Fruit fly (Drosophila melanogaster) whole organism, embryonic: ENCODE measurements around the gene CG7810.

Source experiments
- Atf6 ChIP-seq: fragments of 200-800 bp; sonication (Bioruptor generic); IDR thresholded peaks from 2 replicates; pipeline ENCODE4 v1.3.6; 2022; ENCODE audit warnings: missing biosample characterization, missing genetic modification characterization
- B-H2 ChIP-seq: fragments of 200-800 bp; sonication (Bioruptor generic); optimal IDR thresholded peaks from 2 replicates; lab custom pipeline; 2018; ENCODE audit warnings: missing biosample characterization, mild to moderate bottlenecking, missing genetic modification characterization
- CG11456 ChIP-seq: fragments of 200-800 bp; sonication (Bioruptor generic); IDR thresholded peaks from 3 replicates; pipeline ENCODE4 v1.3.6; 2022; ENCODE audit warnings: missing biosample characterization, missing genetic modification characterization
- CG12219 ChIP-seq: fragments of 200-800 bp; sonication (Bioruptor generic); optimal IDR thresholded peaks from 3 replicates; lab custom pipeline; 2018; ENCODE audit warnings: missing biosample characterization, mild to moderate bottlenecking, missing genetic modification characterization
- CG12769 ChIP-seq: fragments of 200-800 bp; sonication (Bioruptor generic); optimal IDR thresholded peaks from 2 replicates; lab custom pipeline; 2019; ENCODE audit warnings: missing biosample characterization, mild to moderate bottlenecking, missing genetic modification characterization, moderate library complexity
- CG13287 ChIP-seq: fragments of 200-800 bp; sonication (Bioruptor generic); IDR thresholded peaks from 2 replicates; pipeline ENCODE4 v1.3.6; 2022; ENCODE audit warnings: missing biosample characterization, missing genetic modification characterization; ENCODE audit not compliant: partially characterized antibody
- CG17328 ChIP-seq: fragments of 200-800 bp; sonication (Bioruptor generic); IDR thresholded peaks from 2 replicates; pipeline ENCODE4 v1.3.6; 2022; ENCODE audit warnings: missing biosample characterization, missing genetic modification characterization
- CG17385 ChIP-seq: fragments of 200-800 bp; sonication (Bioruptor generic); optimal IDR thresholded peaks from 3 replicates; lab custom pipeline; 2018; ENCODE audit warnings: missing biosample characterization, mild to moderate bottlenecking, missing genetic modification characterization
- CG18476 ChIP-seq: fragments of 200-800 bp; sonication (Bioruptor generic); optimal IDR thresholded peaks from 2 replicates; lab custom pipeline; 2016; ENCODE audit warnings: missing biosample characterization, mild to moderate bottlenecking, missing genetic modification characterization
- CG2199 ChIP-seq: fragments of 200-800 bp; sonication (Bioruptor generic); IDR thresholded peaks from 3 replicates; pipeline ENCODE4 v1.3.6; 2022; ENCODE audit warnings: missing biosample characterization, missing genetic modification characterization
- CG2875 ChIP-seq: fragments of 200-800 bp; sonication (Bioruptor generic); optimal IDR thresholded peaks from 2 replicates; lab custom pipeline; 2017; ENCODE audit warnings: missing biosample characterization, mild to moderate bottlenecking, missing genetic modification characterization, missing genetic modification reagents
- CG32767 ChIP-seq: fragments of 200-800 bp; sonication (Bioruptor generic); IDR thresholded peaks from 2 replicates; pipeline ENCODE4 v1.3.6; 2022; ENCODE audit warnings: missing biosample characterization, missing genetic modification characterization
- CG34422 ChIP-seq: fragments of 200-800 bp; sonication (Bioruptor generic); IDR thresholded peaks from 3 replicates; pipeline ENCODE4 v1.3.6; 2022; ENCODE audit warnings: missing biosample characterization, missing genetic modification characterization
- CG4404 ChIP-seq: fragments of 200-800 bp; sonication (Bioruptor generic); IDR thresholded peaks from 2 replicates; pipeline ENCODE4 v1.3.6; 2022; ENCODE audit warnings: missing biosample characterization, missing genetic modification characterization
- CG4730 ChIP-seq: fragments of 200-800 bp; sonication (Bioruptor generic); IDR thresholded peaks from 2 replicates; pipeline ENCODE4 v1.3.6; 2022; ENCODE audit warnings: missing biosample characterization, missing genetic modification characterization
- CG6175 ChIP-seq: fragments of 200-800 bp; sonication (Bioruptor generic); IDR thresholded peaks from 3 replicates; pipeline ENCODE4 v1.3.6; 2022; ENCODE audit warnings: missing biosample characterization, missing genetic modification characterization
- CG7271 ChIP-seq: fragments of 200-800 bp; sonication (Bioruptor generic); optimal IDR thresholded peaks from 2 replicates; lab custom pipeline; 2018; ENCODE audit warnings: missing biosample characterization, mild to moderate bottlenecking, missing genetic modification characterization, moderate library complexity
- CG7556 ChIP-seq: fragments of 200-800 bp; sonication (Bioruptor generic); optimal IDR thresholded peaks from 2 replicates; lab custom pipeline; 2017; ENCODE audit warnings: missing biosample characterization, mild to moderate bottlenecking, missing genetic modification characterization
- CG8924 ChIP-seq: fragments of 200-800 bp; optimal IDR thresholded peaks from 3 replicates; lab custom pipeline; 2019; ENCODE audit warnings: missing biosample characterization, mild to moderate bottlenecking, missing genetic modification characterization, moderate library complexity
- CG9817 ChIP-seq: fragments of 200-800 bp; sonication (Bioruptor generic); optimal IDR thresholded peaks from 2 replicates; lab custom pipeline; 2018; ENCODE audit warnings: missing biosample characterization, mild to moderate bottlenecking, missing genetic modification characterization, moderate library complexity
- Camta ChIP-seq: fragments of 200-800 bp; sonication (Bioruptor generic); optimal IDR thresholded peaks from 2 replicates; lab custom pipeline; 2016; ENCODE audit warnings: missing biosample characterization, missing genetic modification characterization
- CkIIα-i1 ChIP-seq: fragments of 200-800 bp; sonication (Bioruptor generic); IDR thresholded peaks from 2 replicates; pipeline ENCODE4 v1.3.6; 2022; ENCODE audit warnings: missing biosample characterization, missing genetic modification characterization
- D19A ChIP-seq: fragments of 200-800 bp; optimal IDR thresholded peaks from 3 replicates; lab custom pipeline; 2019; ENCODE audit warnings: missing biosample characterization, mild to moderate bottlenecking, missing genetic modification characterization, moderate library complexity
- Dfd ChIP-seq, 2 experiments: fragments of >200 bp; optimal IDR thresholded peaks; 2 replicates each; lab custom pipeline; 2017; ENCODE audit warnings: missing biosample characterization in 2 of 2, missing genetic modification characterization in 2 of 2
- Dip2 ChIP-seq: fragments of 200-800 bp; sonication (Bioruptor generic); IDR thresholded peaks from 2 replicates; pipeline ENCODE4 v1.3.6; 2022; ENCODE audit warnings: missing biosample characterization, missing genetic modification characterization
- E2f1 ChIP-seq: fragments of 200-800 bp; sonication (Bioruptor generic); IDR thresholded peaks from 2 replicates; pipeline ENCODE4 v1.3.6; 2022; ENCODE audit warnings: missing biosample characterization, missing genetic modification characterization
- HHEX ChIP-seq: fragments of 200-800 bp; sonication (Bioruptor generic); optimal IDR thresholded peaks from 3 replicates; lab custom pipeline; 2017; ENCODE audit warnings: missing biosample characterization, mild to moderate bottlenecking, missing genetic modification characterization, missing genetic modification reagents
- Hr51 ChIP-seq, 2 experiments: fragments of 200-800 bp; sonication (Bioruptor generic); optimal IDR thresholded peaks; 2 replicates in 1 of 2; 3 replicates in 1 of 2; lab custom pipeline; 2016 to 2018; ENCODE audit warnings: missing biosample characterization in 2 of 2, missing genetic modification characterization in 2 of 2, mild to moderate bottlenecking in 1 of 2, moderate library complexity in 1 of 2
- Lim3 ChIP-seq: fragments of 200-800 bp; sonication (Bioruptor generic); IDR thresholded peaks from 2 replicates; pipeline ENCODE4 v1.3.6; 2022; ENCODE audit warnings: missing biosample characterization, missing genetic modification characterization
- MBD-R2 ChIP-seq: fragments of 200-800 bp; sonication (Bioruptor generic); IDR thresholded peaks from 2 replicates; pipeline ENCODE4 v1.3.6; 2022; ENCODE audit warnings: missing biosample characterization, missing genetic modification characterization
- MTF-1 ChIP-seq: fragments of 200-800 bp; sonication (Bioruptor generic); optimal IDR thresholded peaks from 2 replicates; lab custom pipeline; 2018; ENCODE audit warnings: missing biosample characterization, mild to moderate bottlenecking, missing genetic modification characterization, borderline replicate concordance
- Ptx1 ChIP-seq: fragments of 200-800 bp; sonication (Bioruptor generic); IDR thresholded peaks from 2 replicates; pipeline ENCODE4 v1.3.6; 2022; ENCODE audit warnings: missing biosample characterization, missing genetic modification characterization
- Taf1 ChIP-seq: fragments of 200-800 bp; sonication (Bioruptor generic); IDR thresholded peaks from 2 replicates; pipeline ENCODE4 v1.3.6; 2022; ENCODE audit warnings: missing biosample characterization, missing genetic modification characterization
- aop ChIP-seq: fragments of 200-800 bp; sonication (Bioruptor generic); IDR thresholded peaks from 2 replicates; pipeline ENCODE4 v1.3.6; 2022; ENCODE audit warnings: missing biosample characterization, missing genetic modification characterization
- bbx ChIP-seq: fragments of 200-800 bp; sonication (Bioruptor generic); IDR thresholded peaks from 2 replicates; pipeline ENCODE4 v1.3.6; 2022; ENCODE audit warnings: missing biosample characterization, missing genetic modification characterization; ENCODE audit not compliant: partially characterized antibody
- bsh ChIP-seq, 2 experiments: fragments of 200-800 bp; sonication (Bioruptor generic); optimal IDR thresholded peaks; 2 replicates each; lab custom pipeline; 2017 to 2018; ENCODE audit warnings: mild to moderate bottlenecking in 2 of 2, missing biosample characterization in 2 of 2, missing genetic modification characterization in 2 of 2, moderate library complexity in 1 of 2
- crc ChIP-seq: fragments of 200-800 bp; sonication (Bioruptor generic); optimal IDR thresholded peaks from 2 replicates; lab custom pipeline; 2016; ENCODE audit warnings: missing biosample characterization, missing genetic modification characterization
- fd102C ChIP-seq: fragments of 200-800 bp; sonication (Bioruptor generic); optimal IDR thresholded peaks from 2 replicates; lab custom pipeline; 2018; ENCODE audit warnings: missing biosample characterization, mild to moderate bottlenecking, missing genetic modification characterization, moderate library complexity
- gce ChIP-seq: fragments of 200-800 bp; sonication (Bioruptor generic); IDR thresholded peaks from 3 replicates; pipeline ENCODE4 v1.3.6; 2022; ENCODE audit warnings: missing biosample characterization, missing genetic modification characterization
- hb ChIP-seq: fragments of 200-800 bp; sonication (Bioruptor generic); IDR thresholded peaks from 3 replicates; pipeline ENCODE4 v1.3.6; 2022; ENCODE audit warnings: missing biosample characterization, missing genetic modification characterization; ENCODE audit not compliant: partially characterized antibody
- ind ChIP-seq: fragments of 200-800 bp; sonication (Bioruptor generic); optimal IDR thresholded peaks from 3 replicates; lab custom pipeline; 2016; ENCODE audit warnings: missing biosample characterization, missing genetic modification characterization
- kah ChIP-seq: fragments of 200-800 bp; sonication (Bioruptor generic); optimal IDR thresholded peaks from 2 replicates; lab custom pipeline; 2018; ENCODE audit warnings: missing biosample characterization, mild to moderate bottlenecking, missing genetic modification characterization
- lbe ChIP-seq: fragments of 200-800 bp; sonication (Bioruptor generic); optimal IDR thresholded peaks from 2 replicates; lab custom pipeline; 2016; ENCODE audit warnings: missing biosample characterization, mild to moderate bottlenecking, missing genetic modification characterization
- oc ChIP-seq: fragments of 200-800 bp; sonication (Bioruptor generic); optimal IDR thresholded peaks from 2 replicates; lab custom pipeline; 2018; ENCODE audit warnings: missing biosample characterization, mild to moderate bottlenecking, missing genetic modification characterization, moderate library complexity
- p53 ChIP-seq: fragments of 200-800 bp; sonication (Bioruptor generic); optimal IDR thresholded peaks from 2 replicates; lab custom pipeline; 2016; ENCODE audit warnings: missing biosample characterization, missing genetic modification characterization
- row ChIP-seq: fragments of 200-800 bp; sonication (Bioruptor generic); IDR thresholded peaks from 3 replicates; pipeline ENCODE4 v1.3.6; 2022; ENCODE audit warnings: missing biosample characterization, missing genetic modification characterization
- sc ChIP-seq, 3 experiments: fragments of >200 bp in 2 of 3; fragments of 200-800 bp in 1 of 3; sonication (Bioruptor generic) in 1 of 3; optimal IDR thresholded peaks; 2 replicates in 2 of 3; 3 replicates in 1 of 3; lab custom pipeline; 2017; ENCODE audit warnings: mild to moderate bottlenecking in 1 of 3, missing biosample characterization in 1 of 3, missing genetic modification characterization in 1 of 3, missing genetic modification reagents in 1 of 3
- ttk ChIP-seq: fragments of 200-800 bp; sonication (Bioruptor generic); IDR thresholded peaks from 2 replicates; pipeline ENCODE4 v2.1.2; 2022; ENCODE audit warnings: missing biosample characterization, missing genetic modification characterization
- tup ChIP-seq: fragments of 200-800 bp; sonication (Bioruptor generic); optimal IDR thresholded peaks from 2 replicates; lab custom pipeline; 2016; ENCODE audit warnings: missing biosample characterization, mild to moderate bottlenecking, missing genetic modification characterization, moderate library complexity
- usp ChIP-seq: fragments of >200 bp; optimal IDR thresholded peaks from 2 replicates; lab custom pipeline; 2017; ENCODE audit warnings: missing biosample characterization, missing genetic modification characterization

Gene CG7810

dm6 chr2L:8266670-8267435 is 44.1 kb downstream of the CG7810 start (continued):
- no peak for TF ChIP-seq oc
- no peak for TF ChIP-seq CG13287 (GFP tag; lab: Robert Waterston, UW)
- no peak for TF ChIP-seq CG7556 (GFP tag; lab: Kevin White, UChicago)
- no peak for TF ChIP-seq E2f1 (GFP tag; lab: Robert Waterston, UW)
- no peak for TF ChIP-seq Dfd (GFP tag; optimal IDR thresholded peaks at IDR 0.05; lab: Kevin White, UChicago)
- TF ChIP-seq CG4404 (GFP tag; lab: Robert Waterston, UW) = no peak
- no peak for TF ChIP-seq usp (GFP tag; lab: Kevin White, UChicago)
- no peak for TF ChIP-seq HHEX (GFP tag; lab: Kevin White, UChicago)
- TF ChIP-seq CG8924 (tag; lab: Kevin White, UChicago) = peak; percentile 3
- TF ChIP-seq CG4730 (GFP tag; lab: Robert Waterston, UW) = no peak
- no peak for TF ChIP-seq B-H2 (GFP tag; lab: Kevin White, UChicago)
- no peak for TF ChIP-seq fd102C (GFP tag; lab: Kevin White, UChicago)
- TF ChIP-seq CG12219 = no peak
- TF ChIP-seq CG9817 (tag; lab: Kevin White, UChicago) = no peak
- TF ChIP-seq CG17328 (GFP tag; lab: Robert Waterston, UW) = no peak
- TF ChIP-seq crc (GFP tag; lab: Kevin White, UChicago) = no peak
- TF ChIP-seq bsh (GFP tag; optimal IDR thresholded peaks at IDR 0.05; lab: Kevin White, UChicago) = no peak
- no peak for TF ChIP-seq CG2875
- TF ChIP-seq tup (GFP tag; lab: Kevin White, UChicago) = no peak
- peak; percentile 7; the same call in 1 of the 3 replicates for TF ChIP-seq CG2199 (GFP tag; lab: Robert Waterston, UW)
- no peak for TF ChIP-seq Ptx1 (GFP tag; lab: Robert Waterston, UW)
- TF ChIP-seq hb (GFP tag; lab: Robert Waterston, UW) = no peak
- TF ChIP-seq gce (GFP tag; lab: Robert Waterston, UW) = no peak
- TF ChIP-seq Camta (GFP tag; lab: Kevin White, UChicago) = no peak
- TF ChIP-seq D19A (tag; lab: Kevin White, UChicago) = peak; percentile 6
- no peak for TF ChIP-seq CG32767
- TF ChIP-seq CG6175 = no peak
- TF ChIP-seq Lim3 (GFP tag; lab: Robert Waterston, UW) = no peak
- no peak for TF ChIP-seq MTF-1 (GFP tag; lab: Kevin White, UChicago)
- no peak for TF ChIP-seq Taf1 (GFP tag; lab: Robert Waterston, UW)
- TF ChIP-seq ttk (GFP tag; lab: Robert Waterston, UW) = no peak
- TF ChIP-seq MBD-R2 (GFP tag; lab: Robert Waterston, UW) = no peak
- TF ChIP-seq row (GFP tag; lab: Robert Waterston, UW) = no peak
- TF ChIP-seq Hr51 (GFP tag; optimal IDR thresholded peaks at IDR 0.05; lab: Kevin White, UChicago) = no peak
- TF ChIP-seq aop (GFP tag; lab: Robert Waterston, UW) = no peak
- peak; percentile 93 for TF ChIP-seq CG17385 (GFP tag; lab: Kevin White, UChicago)
- no peak for TF ChIP-seq bbx (GFP tag; lab: Robert Waterston, UW)
- no peak for TF ChIP-seq CG11456 (GFP tag; lab: Robert Waterston, UW)
- TF ChIP-seq CG18476 (GFP tag; lab: Kevin White, UChicago) = no peak
- no peak for TF ChIP-seq Dip2 (GFP tag; lab: Robert Waterston, UW)
- no peak for TF ChIP-seq sc (optimal IDR thresholded peaks at IDR 0.05; lab: Kevin White, UChicago)
- no peak for TF ChIP-seq sc (GFP tag; optimal IDR thresholded peaks at IDR 0.05; lab: Kevin White, UChicago)
- TF ChIP-seq p53 (GFP tag; lab: Kevin White, UChicago) = no peak
- TF ChIP-seq kah (GFP tag; lab: Kevin White, UChicago) = peak; percentile 12
- TF ChIP-seq CG7271 (tag; lab: Kevin White, UChicago) = no peak
- TF ChIP-seq ind = no peak
- no peak for TF ChIP-seq CkIIα-i1
- no peak for TF ChIP-seq Atf6 (GFP tag; lab: Robert Waterston, UW)
- TF ChIP-seq CG34422 (GFP tag; lab: Robert Waterston, UW) = no peak; the same call in 2 of the 3 replicates
- TF ChIP-seq CG12769 (tag; lab: Kevin White, UChicago) = peak; percentile 26
- no peak for TF ChIP-seq lbe (GFP tag; lab: Kevin White, UChicago)
